Fruit fly (Drosophila melanogaster) whole organism, adult: ENCODE measurements around the gene Spase12.

Experiments
- CG11617 ChIP-seq: fragments of 200-800 bp; sonication (Bioruptor generic); optimal IDR thresholded peaks from 2 replicates; lab custom pipeline; 2017; ENCODE audit warnings: mild to moderate bottlenecking, missing biosample characterization, missing genetic modification reagents, missing genetic modification characterization
- CG12768 ChIP-seq: fragments of 200-800 bp; sonication (Bioruptor generic); optimal IDR thresholded peaks from 2 replicates; lab custom pipeline; 2017; ENCODE audit warnings: missing biosample characterization, missing genetic modification characterization, mild to moderate bottlenecking, moderate library complexity, missing genetic modification reagents
- CG14711 ChIP-seq: fragments of 200-800 bp; sonication (Bioruptor generic); optimal IDR thresholded peaks from 2 replicates; lab custom pipeline; 2018; ENCODE audit warnings: missing biosample characterization, mild to moderate bottlenecking, missing genetic modification characterization, moderate library complexity
- CG1620 ChIP-seq: fragments of 200-800 bp; sonication (Bioruptor generic); optimal IDR thresholded peaks from 2 replicates; lab custom pipeline; 2016; ENCODE audit warnings: missing biosample characterization, missing genetic modification characterization
- CG33017 ChIP-seq: fragments of 200-800 bp; sonication (Bioruptor generic); optimal IDR thresholded peaks from 2 replicates; lab custom pipeline; 2018; ENCODE audit warnings: missing biosample characterization, mild to moderate bottlenecking, missing genetic modification characterization, moderate library complexity
- CG5204 ChIP-seq: fragments of 200-800 bp; sonication (Bioruptor generic); optimal IDR thresholded peaks from 2 replicates; lab custom pipeline; 2016; ENCODE audit warnings: missing biosample characterization, missing genetic modification characterization
- CG7045 ChIP-seq: fragments of 200-800 bp; sonication (Bioruptor generic); optimal IDR thresholded peaks from 2 replicates; lab custom pipeline; 2017; ENCODE audit warnings: missing biosample characterization, mild to moderate bottlenecking, missing genetic modification characterization
- CG7101 ChIP-seq: fragments of 200-800 bp; sonication (Bioruptor generic); optimal IDR thresholded peaks from 2 replicates; lab custom pipeline; 2018; ENCODE audit warnings: missing biosample characterization, mild to moderate bottlenecking, missing genetic modification characterization, moderate library complexity
- Clk ChIP-seq: fragments of 200-800 bp; sonication (Bioruptor generic); optimal IDR thresholded peaks from 2 replicates; lab custom pipeline; 2017; ENCODE audit warnings: missing biosample characterization, missing genetic modification characterization
- Crg-1 ChIP-seq: fragments of 200-800 bp; sonication (Bioruptor generic); optimal IDR thresholded peaks from 2 replicates; lab custom pipeline; 2016; ENCODE audit warnings: missing biosample characterization, missing genetic modification characterization
- Hr96 ChIP-seq: fragments of 200-800 bp; sonication (Bioruptor generic); optimal IDR thresholded peaks from 2 replicates; lab custom pipeline; 2016; ENCODE audit warnings: missing biosample characterization, missing genetic modification characterization
- Mnt ChIP-seq: fragments of 200-800 bp; sonication (Bioruptor generic); optimal IDR thresholded peaks from 2 replicates; lab custom pipeline; 2016; ENCODE audit warnings: missing biosample characterization, mild to moderate bottlenecking, missing genetic modification characterization
- bab1 ChIP-seq: fragments of 200-800 bp; sonication (Bioruptor generic); optimal IDR thresholded peaks from 3 replicates; lab custom pipeline; 2019; ENCODE audit warnings: missing biosample characterization, mild to moderate bottlenecking, missing genetic modification characterization, moderate library complexity
- cic ChIP-seq: fragments of 200-800 bp; sonication (Bioruptor generic); optimal IDR thresholded peaks from 2 replicates; lab custom pipeline; 2017; ENCODE audit warnings: missing biosample characterization, mild to moderate bottlenecking, missing genetic modification characterization, moderate library complexity
- cnc ChIP-seq, 2 experiments: fragments of >200 bp; optimal IDR thresholded peaks; 2 replicates each; lab custom pipeline; 2017
- kay ChIP-seq: fragments of 200-800 bp; sonication (Bioruptor generic); peaks from one replicate; lab custom pipeline; 2016; ENCODE audit warnings: missing biosample characterization, missing genetic modification characterization, borderline replicate concordance
- ovo ChIP-seq: fragments of 200-800 bp; sonication (Bioruptor generic); optimal IDR thresholded peaks from 2 replicates; lab custom pipeline; 2016; ENCODE audit warnings: missing biosample characterization, missing genetic modification characterization
- pad ChIP-seq: fragments of 200-800 bp; sonication (Bioruptor generic); optimal IDR thresholded peaks from 3 replicates; lab custom pipeline; 2017; ENCODE audit warnings: missing biosample characterization, missing genetic modification characterization, mild to moderate bottlenecking, moderate library complexity, missing genetic modification reagents
- tj ChIP-seq: fragments of 200-800 bp; sonication (Bioruptor generic); optimal IDR thresholded peaks from 3 replicates; lab custom pipeline; 2017; ENCODE audit warnings: missing biosample characterization, mild to moderate bottlenecking, missing genetic modification characterization, moderate library complexity
- toe ChIP-seq: fragments of 200-800 bp; sonication (Bioruptor generic); optimal IDR thresholded peaks from 2 replicates; lab custom pipeline; 2016; ENCODE audit warnings: missing biosample characterization, missing genetic modification characterization

The Spase12 gene

DNA sequence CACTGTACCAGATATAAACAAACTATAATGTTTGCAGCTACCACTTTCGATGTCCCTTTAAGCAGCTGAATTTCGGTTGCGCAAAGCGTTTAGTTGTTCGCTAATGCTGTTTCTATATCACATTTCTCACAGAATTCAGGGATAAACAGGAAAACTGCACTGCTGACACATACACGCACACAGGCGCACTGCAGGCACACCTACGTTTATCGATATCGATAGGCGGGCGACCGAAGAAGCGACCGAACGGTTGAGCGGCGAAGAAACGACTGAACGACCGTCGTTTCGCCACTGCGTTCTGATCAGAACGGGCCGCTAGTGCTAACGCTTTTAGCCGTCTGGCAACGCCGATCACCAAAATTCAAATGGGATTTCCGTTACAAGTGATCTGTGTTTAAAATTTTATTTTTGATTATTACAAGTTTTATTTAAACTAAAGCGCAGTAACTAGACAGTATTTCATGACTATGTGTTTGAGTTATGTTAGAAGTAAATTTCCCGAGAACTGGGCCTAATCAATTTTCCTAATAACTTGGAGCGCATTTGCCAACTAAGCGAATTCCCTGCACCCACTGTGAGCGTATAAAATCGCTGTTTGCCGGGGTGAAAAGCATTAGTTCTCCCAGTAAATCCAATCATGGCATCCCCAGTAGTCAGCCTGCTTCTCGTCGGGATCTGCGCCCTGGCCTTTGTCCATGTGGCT lies 2.4 kb upstream of the Spase12 start, which contains the start of the genes CG2310 and Diedel:
TSS of gene CG2310 (minus strand) at position 277 of the 703 bp plus-strand sequence.
TSS of gene Diedel (plus strand) at position 611 of the 703 bp plus-strand sequence.
- no peak for TF ChIP-seq CG7045
- peak; percentile 70 for TF ChIP-seq CG11617
- TF ChIP-seq Mnt (GFP tag; lab: Kevin White, UChicago), result peak; percentile 86
- peak; percentile 12 for TF ChIP-seq bab1
- no peak for TF ChIP-seq toe (GFP tag; lab: Kevin White, UChicago)
- no peak for TF ChIP-seq CG1620 (GFP tag; lab: Kevin White, UChicago)
- TF ChIP-seq tj (GFP tag; lab: Kevin White, UChicago), result peak; percentile 44

DNA sequence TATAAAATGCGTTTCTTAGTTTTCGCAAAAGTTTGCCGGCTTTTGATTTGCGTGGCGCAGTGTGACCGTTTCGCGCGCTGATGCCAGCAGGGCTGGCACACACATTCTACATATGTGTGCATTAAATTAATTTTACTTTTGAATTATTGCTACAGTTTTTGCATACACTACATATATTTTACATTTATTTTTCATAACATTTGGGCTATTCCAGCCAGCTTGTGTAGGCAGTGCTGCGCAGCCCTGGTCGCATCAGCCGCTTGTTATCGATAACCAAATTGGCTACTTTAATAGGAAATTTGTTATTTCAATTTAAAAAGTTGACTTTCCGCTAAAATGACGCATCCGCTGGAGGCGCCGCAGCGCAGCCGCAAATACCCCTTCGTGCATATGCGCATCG lies 1.7 kb downstream of the Spase12 start, which contains the start of the genes CG2321 and CG2006:
TSS of gene CG2321 (minus strand) at position 57 of the 400 bp plus-strand sequence.
TSS of gene CG2006 (plus strand) at position 260 of the 400 bp plus-strand sequence.
- TF ChIP-seq CG7045, result peak; percentile 7
- TF ChIP-seq cic (GFP tag; lab: Kevin White, UChicago), result no peak
- TF ChIP-seq cnc (optimal IDR thresholded peaks at IDR 0.05; lab: Kevin White, UChicago), result no peak
- TF ChIP-seq toe (GFP tag; lab: Kevin White, UChicago), result no peak
- TF ChIP-seq pad, result peak; percentile 28
- no peak for TF ChIP-seq Hr96
- TF ChIP-seq Clk (GFP tag; lab: Kevin White, UChicago), result no peak
- peak; percentile 36 for TF ChIP-seq Mnt (GFP tag; lab: Kevin White, UChicago)
- TF ChIP-seq Crg-1 (GFP tag; lab: Kevin White, UChicago), result no peak
- TF ChIP-seq CG12768, result peak; percentile 25
- TF ChIP-seq bab1, result peak; percentile 69
- no peak for TF ChIP-seq tj (GFP tag; lab: Kevin White, UChicago)
- TF ChIP-seq CG33017 (tag; lab: Kevin White, UChicago), result no peak
- no peak for TF ChIP-seq ovo
- no peak for TF ChIP-seq CG14711 (tag; lab: Kevin White, UChicago)
- no peak for TF ChIP-seq kay (GFP tag; lab: Kevin White, UChicago)
- no peak for TF ChIP-seq CG5204
- TF ChIP-seq CG7101 (tag; lab: Kevin White, UChicago), result peak; percentile 51
- TF ChIP-seq CG11617, result peak; percentile 21
- peak; percentile 63 for TF ChIP-seq CG1620 (GFP tag; lab: Kevin White, UChicago)

DNA sequence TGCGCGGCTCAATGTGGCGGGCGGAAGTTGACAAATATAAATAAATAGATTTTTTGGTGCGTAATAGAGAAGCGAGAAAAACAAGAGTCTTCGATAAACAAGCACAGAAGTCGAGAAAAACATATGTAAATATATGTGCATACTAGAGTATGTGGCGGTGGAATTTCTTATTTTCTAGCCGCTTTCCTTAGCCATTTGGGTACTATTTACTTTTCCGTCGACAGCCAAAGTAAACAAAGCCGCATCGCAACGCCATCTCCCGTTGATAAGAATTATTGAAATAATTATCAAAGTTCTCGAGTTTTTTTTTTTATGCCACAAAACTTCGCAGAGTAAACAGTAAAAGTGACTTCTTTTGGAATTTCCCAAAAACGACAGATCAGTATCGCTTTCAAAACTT lies 11.0 kb downstream of the Spase12 start:
- peak; percentile 14 for TF ChIP-seq CG14711 (tag; lab: Kevin White, UChicago)
- TF ChIP-seq CG7101 (tag; lab: Kevin White, UChicago), result peak; percentile 10
- TF ChIP-seq Clk (GFP tag; lab: Kevin White, UChicago), result no peak
- TF ChIP-seq CG33017 (tag; lab: Kevin White, UChicago), result no peak
- peak; percentile 48 for TF ChIP-seq Crg-1 (GFP tag; lab: Kevin White, UChicago)

- TF ChIP-seq CG11617 (peak; percentile 76), CG1620 (GFP tag; lab: Kevin White, UChicago) (no peak), CG33017 (tag; lab: Kevin White, UChicago) (peak; percentile 83), CG12768 (peak; percentile 73), cic (GFP tag; lab: Kevin White, UChicago) (peak; percentile 81), Hr96 (peak; percentile 71), Mnt (GFP tag; lab: Kevin White, UChicago) (peak; percentile 89), cnc (optimal IDR thresholded peaks at IDR 0.05; lab: Kevin White, UChicago) (peak in 1 of 2 experiments; percentile 3), CG5204 (peak; percentile 79), pad (peak; percentile 52), kay (GFP tag; lab: Kevin White, UChicago) (peak; percentile 81), CG7101 (tag; lab: Kevin White, UChicago) (peak; percentile 81), toe (GFP tag; lab: Kevin White, UChicago) (peak; percentile 50), Clk (GFP tag; lab: Kevin White, UChicago) (no peak), bab1 (peak; percentile 82), ovo (peak; percentile 41), Crg-1 (GFP tag; lab: Kevin White, UChicago) (no peak), CG7045 (peak; percentile 85), tj (GFP tag; lab: Kevin White, UChicago) (peak; percentile 90), CG14711 (tag; lab: Kevin White, UChicago) (peak; percentile 76)
These were observed 11.9 kb downstream of the Spase12 start for dm6 chr3R:29478952-29479538.

DNA sequence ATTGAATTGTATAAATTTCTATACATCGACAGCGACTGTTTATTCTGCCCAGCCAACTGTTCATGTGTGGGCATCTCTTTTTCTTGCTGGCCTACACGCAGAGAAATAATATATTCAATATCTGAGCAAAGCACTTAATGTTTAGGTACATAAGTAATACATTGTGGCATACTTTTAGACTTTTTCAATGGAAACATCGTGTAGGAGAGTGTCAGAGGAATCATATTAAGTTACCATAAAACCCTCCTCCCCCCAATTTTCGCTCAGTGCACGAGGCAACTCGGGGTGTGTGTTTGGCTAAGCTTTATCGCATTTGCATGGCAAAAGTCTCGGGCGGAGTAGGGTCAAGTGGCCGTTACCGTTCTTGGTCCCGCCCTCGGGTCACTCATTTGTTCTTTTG lies 20.8 kb downstream of the Spase12 start:
- TF ChIP-seq CG33017 (tag; lab: Kevin White, UChicago) (no peak), pad (no peak), tj (GFP tag; lab: Kevin White, UChicago) (no peak), CG1620 (GFP tag; lab: Kevin White, UChicago) (no peak), cic (GFP tag; lab: Kevin White, UChicago) (no peak), Mnt (GFP tag; lab: Kevin White, UChicago) (no peak), CG14711 (tag; lab: Kevin White, UChicago) (no peak), cnc (optimal IDR thresholded peaks at IDR 0.05; lab: Kevin White, UChicago) (no peak), Hr96 (no peak), ovo (no peak), kay (GFP tag; lab: Kevin White, UChicago) (no peak), CG5204 (no peak), bab1 (no peak), Crg-1 (GFP tag; lab: Kevin White, UChicago) (no peak), CG7045 (no peak)

- TF ChIP-seq CG14711 (tag; lab: Kevin White, UChicago), result no peak
- no peak for TF ChIP-seq cic (GFP tag; lab: Kevin White, UChicago)
- TF ChIP-seq pad, result no peak
- TF ChIP-seq Hr96, result no peak
- TF ChIP-seq Crg-1 (GFP tag; lab: Kevin White, UChicago), result no peak
- TF ChIP-seq CG7101 (tag; lab: Kevin White, UChicago), result no peak
- no peak for TF ChIP-seq cnc (optimal IDR thresholded peaks at IDR 0.05; lab: Kevin White, UChicago)
- TF ChIP-seq bab1, result no peak
- TF ChIP-seq ovo, result no peak
- no peak for TF ChIP-seq Mnt (GFP tag; lab: Kevin White, UChicago)
- no peak for TF ChIP-seq kay (GFP tag; lab: Kevin White, UChicago)
- TF ChIP-seq CG33017 (tag; lab: Kevin White, UChicago), result no peak
- TF ChIP-seq CG11617, result no peak
- TF ChIP-seq tj (GFP tag; lab: Kevin White, UChicago), result no peak
- no peak for TF ChIP-seq CG5204
These were observed 24.2 kb downstream of the Spase12 start for dm6 chr3R:29466759-29467158.
